Fruit fly (Drosophila melanogaster): ENCODE results near the gene CG11409.

CG11409 gene

DNA sequence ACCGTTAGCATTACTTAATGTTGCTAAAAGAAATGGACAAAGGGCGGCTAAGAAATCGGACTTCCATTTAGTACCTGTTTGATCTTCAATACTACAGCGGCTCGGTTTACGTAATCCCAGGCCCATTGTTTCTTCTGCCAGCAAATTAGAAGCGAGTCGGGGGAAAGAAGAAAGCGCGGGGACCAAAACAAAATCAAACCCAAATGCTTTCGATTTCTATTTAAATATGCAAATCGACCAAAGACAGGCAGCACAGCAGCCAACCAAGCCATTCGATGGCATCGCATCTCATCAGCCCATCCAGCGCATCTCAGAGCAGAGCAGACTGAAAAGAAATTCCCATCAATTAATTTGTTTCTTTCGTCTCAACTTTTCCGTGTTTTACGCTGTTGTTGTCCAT, 28.9 kb downstream of the CG11409 start:
- no peak for TF ChIP-seq ttk (optimal IDR thresholded peaks at IDR 0.05)
- TF ChIP-seq Myc (optimal IDR thresholded peaks at IDR 0.05) = no peak
- no peak for TF ChIP-seq Sin3A (optimal IDR thresholded peaks at IDR 0.05)
- no peak for TF ChIP-seq insv (optimal IDR thresholded peaks at IDR 0.05)
- no peak for TF ChIP-seq h (optimal IDR thresholded peaks at IDR 0.05)
- no peak for TF ChIP-seq psq (optimal IDR thresholded peaks at IDR 0.05)

DNA sequence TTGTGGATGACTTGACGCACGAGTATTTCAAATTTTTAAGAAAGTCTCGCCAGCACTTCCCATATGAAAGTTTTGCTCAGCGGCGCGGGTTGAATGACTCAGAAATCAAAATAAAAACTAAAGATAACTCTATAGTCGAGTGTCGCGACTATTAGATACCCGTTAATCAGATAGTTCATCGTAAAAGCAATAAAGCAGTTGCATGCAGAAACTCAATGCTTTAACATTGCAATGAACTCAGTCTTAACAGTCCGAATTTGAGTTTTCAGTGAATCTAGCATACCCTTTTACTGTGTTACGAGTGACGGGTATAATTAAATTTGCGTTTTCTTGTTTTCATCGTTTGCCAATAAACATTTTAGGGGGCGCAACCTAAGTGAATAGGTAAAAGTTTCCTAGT, 30.2 kb downstream of the CG11409 start:
- TF ChIP-seq ttk (optimal IDR thresholded peaks at IDR 0.05) = no peak
- no peak for TF ChIP-seq h (optimal IDR thresholded peaks at IDR 0.05)
- no peak for TF ChIP-seq Sin3A (optimal IDR thresholded peaks at IDR 0.05)
- no peak for TF ChIP-seq insv (optimal IDR thresholded peaks at IDR 0.05)
- TF ChIP-seq Myc (optimal IDR thresholded peaks at IDR 0.05) = no peak
- no peak for TF ChIP-seq psq (optimal IDR thresholded peaks at IDR 0.05)

DNA sequence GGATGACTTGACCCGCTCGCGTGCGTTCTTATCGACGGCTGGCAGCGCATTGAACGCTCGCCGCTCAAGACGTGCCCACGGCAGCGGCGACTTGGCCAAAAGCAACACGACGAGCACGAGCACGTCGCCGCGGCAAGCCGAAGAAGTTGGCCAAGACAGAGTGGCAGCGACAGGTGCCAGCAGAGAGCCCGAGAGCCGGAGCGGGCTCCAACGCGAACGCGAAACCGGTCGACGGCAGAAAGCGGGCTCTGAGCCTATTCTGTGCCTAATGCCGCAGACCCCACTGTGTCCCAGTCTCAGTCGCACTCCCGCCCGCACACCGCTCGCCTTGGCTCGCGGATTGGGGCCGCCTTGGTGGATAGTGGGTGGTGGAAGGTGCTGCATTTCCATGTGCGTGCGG, 32.9 kb downstream of the CG11409 start:
- no peak for TF ChIP-seq Sin3A (optimal IDR thresholded peaks at IDR 0.05)
- TF ChIP-seq h (optimal IDR thresholded peaks at IDR 0.05) = no peak
- no peak for TF ChIP-seq psq (optimal IDR thresholded peaks at IDR 0.05)
- no peak for TF ChIP-seq insv (optimal IDR thresholded peaks at IDR 0.05)
- TF ChIP-seq Myc (optimal IDR thresholded peaks at IDR 0.05) = no peak

DNA sequence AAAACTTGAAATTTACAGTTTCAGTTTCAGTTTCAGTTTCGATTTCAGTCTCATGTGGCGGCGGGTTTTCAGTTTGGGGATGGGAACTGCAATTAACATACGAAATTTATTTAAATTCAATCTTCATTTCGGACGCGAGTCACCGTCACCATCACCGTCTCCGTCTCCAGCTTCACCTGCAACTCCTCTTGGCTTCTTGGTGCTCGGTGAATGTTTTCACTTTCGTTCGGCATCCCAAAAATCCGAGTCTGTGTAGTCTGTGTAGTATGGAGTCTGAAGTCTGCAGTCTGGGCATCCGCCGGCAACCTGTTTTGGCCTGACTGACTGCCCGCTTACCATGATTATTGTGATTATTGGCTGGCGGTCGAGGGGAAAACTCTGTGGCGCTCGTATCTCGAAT, 37.4 kb downstream of the CG11409 start:
- TF ChIP-seq Myc (optimal IDR thresholded peaks at IDR 0.05) (no peak), h (optimal IDR thresholded peaks at IDR 0.05) (no peak), ttk (optimal IDR thresholded peaks at IDR 0.05) (no peak), Sin3A (optimal IDR thresholded peaks at IDR 0.05) (no peak), psq (optimal IDR thresholded peaks at IDR 0.05) (no peak), insv (optimal IDR thresholded peaks at IDR 0.05) (no peak)

DNA sequence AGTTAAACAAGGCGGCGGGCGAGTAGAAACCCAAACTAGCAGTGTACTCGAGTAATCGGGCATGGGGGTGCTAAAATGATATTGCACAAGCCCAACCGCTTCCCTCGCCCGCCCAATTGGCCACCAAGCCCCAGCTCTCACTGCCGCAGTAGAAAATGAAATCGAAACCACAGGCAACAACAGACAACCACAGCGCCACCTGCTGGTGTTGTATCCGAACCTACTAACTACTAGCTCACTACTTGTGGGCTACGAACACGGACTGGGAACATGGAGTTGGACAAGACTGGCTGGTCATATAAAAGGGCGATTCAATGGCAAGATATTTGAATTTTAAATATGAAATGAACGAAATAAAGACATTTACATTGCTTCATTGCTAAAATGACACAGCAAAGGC, 41.5 kb downstream of the CG11409 start:
- TF ChIP-seq psq (optimal IDR thresholded peaks at IDR 0.05) = no peak
- TF ChIP-seq h (optimal IDR thresholded peaks at IDR 0.05) = no peak
- TF ChIP-seq insv (optimal IDR thresholded peaks at IDR 0.05) = no peak
- TF ChIP-seq Myc (optimal IDR thresholded peaks at IDR 0.05) = no peak
- no peak for TF ChIP-seq ttk (optimal IDR thresholded peaks at IDR 0.05)
- TF ChIP-seq Sin3A (optimal IDR thresholded peaks at IDR 0.05) = no peak

DNA sequence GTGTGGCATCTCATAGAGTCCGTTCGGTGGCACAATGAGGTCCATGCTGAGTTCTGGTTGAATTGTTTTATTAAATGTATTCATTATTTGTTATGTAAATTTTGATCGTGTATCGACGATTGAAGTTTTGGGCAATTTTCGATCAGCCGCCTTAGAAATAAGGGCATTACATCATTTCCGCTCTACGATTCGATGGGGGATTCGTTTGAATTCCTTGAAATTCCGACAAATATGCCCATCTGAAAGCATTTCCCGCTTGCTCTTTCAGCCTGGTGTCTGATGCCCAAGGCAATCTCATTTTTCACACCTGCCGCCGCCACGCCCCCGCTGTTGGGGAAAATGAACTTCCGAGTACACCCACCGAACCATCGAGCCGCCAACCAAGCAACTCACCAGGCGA, 43.1 kb downstream of the CG11409 start, which contains the start of gene CG32811:
CG32811 (minus strand) TSS at position 101 of the 400 bp plus-strand sequence.
- no peak for TF ChIP-seq ttk (optimal IDR thresholded peaks at IDR 0.05)
- TF ChIP-seq h (optimal IDR thresholded peaks at IDR 0.05) = no peak
- TF ChIP-seq Sin3A (optimal IDR thresholded peaks at IDR 0.05) = no peak
- no peak for TF ChIP-seq Myc (optimal IDR thresholded peaks at IDR 0.05)
- no peak for TF ChIP-seq insv (optimal IDR thresholded peaks at IDR 0.05)
- no peak for TF ChIP-seq psq (optimal IDR thresholded peaks at IDR 0.05)

DNA sequence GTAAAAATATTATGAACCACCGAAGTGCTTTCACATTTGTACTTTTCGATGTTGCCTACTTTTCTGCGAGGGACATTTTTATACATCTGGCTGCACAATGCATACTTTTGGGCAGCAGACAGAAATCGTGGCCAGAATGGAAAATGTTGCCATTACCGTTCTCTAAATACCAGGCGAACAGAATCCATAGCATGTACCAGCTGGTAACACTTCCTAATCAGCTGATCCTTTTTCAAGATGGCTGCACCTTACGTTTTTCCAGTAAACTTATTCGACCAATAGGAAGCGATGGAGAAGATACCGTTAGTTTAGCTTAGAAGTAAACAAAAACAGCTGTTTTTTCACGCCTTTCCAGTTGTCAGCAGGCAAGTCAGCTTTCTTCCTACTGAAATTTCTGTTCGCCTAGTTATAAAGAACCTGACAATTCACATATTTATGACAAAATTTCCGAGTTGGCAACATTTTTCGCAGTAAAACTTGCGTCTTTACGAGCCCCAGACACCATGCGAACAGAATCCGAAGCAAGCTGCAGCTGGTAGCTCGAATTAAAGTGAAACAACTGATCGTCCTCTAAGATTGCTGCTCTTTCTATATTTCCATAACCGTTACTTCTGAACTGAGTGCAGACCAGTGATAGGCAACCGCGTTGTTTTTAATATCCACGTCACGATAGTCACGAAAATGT, 52.3 kb downstream of the CG11409 start:
- no peak for TF ChIP-seq Sin3A (optimal IDR thresholded peaks at IDR 0.05)
- TF ChIP-seq ttk (optimal IDR thresholded peaks at IDR 0.05) = no peak
- TF ChIP-seq psq (optimal IDR thresholded peaks at IDR 0.05) = no peak
- TF ChIP-seq Myc (optimal IDR thresholded peaks at IDR 0.05) = no peak
- TF ChIP-seq h (optimal IDR thresholded peaks at IDR 0.05) = no peak
- TF ChIP-seq insv (optimal IDR thresholded peaks at IDR 0.05) = no peak

DNA sequence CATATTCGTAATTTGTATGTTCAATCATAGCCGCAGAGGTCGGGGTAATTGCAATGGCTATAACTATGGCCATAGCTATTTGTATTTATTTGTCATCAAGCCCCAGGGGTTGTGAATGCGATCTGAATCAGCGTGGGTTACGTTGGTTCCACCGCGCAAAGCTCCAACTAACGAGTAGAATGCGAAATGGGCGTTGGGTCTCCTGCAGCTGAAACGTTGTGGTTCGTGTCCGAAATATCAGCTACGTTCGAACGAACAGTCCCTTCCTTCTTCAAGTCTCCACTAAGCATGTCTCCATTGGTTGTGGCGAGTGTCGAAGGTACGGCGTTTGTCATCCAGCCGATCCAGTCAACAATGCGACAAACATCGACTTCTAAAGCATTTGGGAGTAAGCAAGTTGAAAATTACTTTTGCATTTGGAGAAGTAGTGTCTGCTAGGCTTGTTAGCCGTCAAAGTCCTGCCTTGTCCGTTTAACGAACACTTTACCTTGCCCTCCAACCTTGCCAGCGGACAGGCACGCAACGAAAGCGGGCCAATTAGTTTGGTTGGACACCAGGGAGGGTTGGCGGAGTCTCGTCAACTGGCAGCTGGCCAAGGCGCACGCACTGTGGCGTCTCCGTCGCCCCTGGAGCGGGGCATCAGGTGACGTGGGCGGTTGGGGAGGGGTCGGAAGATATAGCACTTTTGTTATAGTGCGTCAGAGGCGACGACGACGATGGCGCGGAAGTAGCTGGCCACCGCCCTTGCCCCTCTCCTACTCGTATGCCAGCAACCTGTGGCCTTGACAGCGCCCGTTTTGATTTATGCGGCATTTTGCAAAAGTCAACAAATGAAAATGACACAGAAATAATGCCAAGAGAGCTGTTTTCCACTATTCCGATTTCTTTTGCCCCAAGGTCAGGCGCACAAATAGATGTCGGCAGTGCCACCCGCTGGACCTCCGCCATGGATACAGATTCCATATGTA, 54.2 kb downstream of the CG11409 start, which contains the start of gene CG32812:
CG32812 (plus strand) TSS at position 423 of the 968 bp plus-strand sequence.
- TF ChIP-seq h (optimal IDR thresholded peaks at IDR 0.05) = no peak
- no peak for TF ChIP-seq psq (optimal IDR thresholded peaks at IDR 0.05)
- TF ChIP-seq Myc (optimal IDR thresholded peaks at IDR 0.05) = no peak
- no peak for TF ChIP-seq ttk (optimal IDR thresholded peaks at IDR 0.05)
- TF ChIP-seq Sin3A (optimal IDR thresholded peaks at IDR 0.05) = no peak
- no peak for TF ChIP-seq insv (optimal IDR thresholded peaks at IDR 0.05)

DNA sequence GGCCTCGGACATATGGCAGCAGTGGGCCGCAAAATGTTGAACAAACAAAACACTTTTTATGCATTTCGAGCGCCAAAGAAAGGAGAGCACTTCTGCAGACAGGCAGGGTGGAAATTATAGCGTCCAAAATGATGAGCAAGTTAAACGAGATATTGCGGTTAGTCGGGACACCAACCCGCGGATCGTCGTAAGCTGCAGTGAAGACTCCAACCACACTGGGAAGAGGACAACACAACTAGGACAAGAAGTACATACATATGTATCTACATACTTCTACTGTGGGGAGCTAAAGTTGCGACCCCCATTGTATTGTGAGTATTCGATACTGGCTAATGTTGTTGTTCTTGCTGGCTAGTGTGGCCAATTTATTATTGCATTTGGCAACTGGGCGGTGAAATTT, 55.3 kb downstream of the CG11409 start:
- TF ChIP-seq insv (optimal IDR thresholded peaks at IDR 0.05) (no peak), psq (optimal IDR thresholded peaks at IDR 0.05) (no peak), Sin3A (optimal IDR thresholded peaks at IDR 0.05) (no peak), Myc (optimal IDR thresholded peaks at IDR 0.05) (no peak), ttk (optimal IDR thresholded peaks at IDR 0.05) (no peak), h (optimal IDR thresholded peaks at IDR 0.05) (no peak)

DNA sequence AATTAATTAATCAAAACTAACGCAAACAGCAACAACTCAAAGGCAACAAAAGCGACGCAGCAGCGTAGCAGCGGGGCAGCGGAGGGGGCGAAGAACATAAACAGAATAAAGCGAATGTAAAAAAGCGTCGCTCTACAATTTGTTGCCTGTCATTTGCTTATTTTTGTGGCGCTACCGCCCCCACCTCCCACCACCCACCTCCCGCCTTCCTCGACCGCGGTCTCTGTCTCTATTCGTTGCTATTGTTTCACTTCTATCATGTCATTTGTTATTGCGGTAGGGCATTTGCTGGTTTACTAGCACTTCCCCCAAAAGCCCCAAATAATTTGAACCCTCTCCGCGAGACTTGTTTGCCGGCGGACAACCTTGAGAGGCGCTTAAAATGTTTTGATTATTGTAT, 56.1 kb downstream of the CG11409 start:
- no peak for TF ChIP-seq insv (optimal IDR thresholded peaks at IDR 0.05)
- TF ChIP-seq Myc (optimal IDR thresholded peaks at IDR 0.05) = no peak
- TF ChIP-seq psq (optimal IDR thresholded peaks at IDR 0.05) = no peak
- no peak for TF ChIP-seq Sin3A (optimal IDR thresholded peaks at IDR 0.05)
- TF ChIP-seq ttk (optimal IDR thresholded peaks at IDR 0.05) = no peak
- no peak for TF ChIP-seq h (optimal IDR thresholded peaks at IDR 0.05)

DNA sequence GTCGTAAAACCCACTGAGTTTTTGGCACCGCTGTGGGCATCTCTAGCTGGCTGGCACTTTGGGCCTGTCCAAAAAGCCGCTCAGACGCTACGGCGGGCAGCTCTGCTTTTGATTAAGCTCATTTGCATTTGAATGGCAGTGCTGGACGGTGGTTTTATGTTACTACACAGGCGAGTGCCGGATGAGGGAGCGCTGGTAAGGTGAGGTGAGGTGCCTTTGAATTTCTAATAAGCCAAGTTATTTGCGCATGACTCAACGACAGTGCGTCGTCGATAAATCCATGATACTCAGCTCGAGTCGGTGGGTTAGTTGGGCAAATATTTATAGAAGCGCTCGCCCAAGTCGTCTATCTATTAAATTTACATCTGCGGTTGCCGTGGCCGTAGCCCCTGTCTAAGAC, 57.1 kb downstream of the CG11409 start:
- TF ChIP-seq insv (optimal IDR thresholded peaks at IDR 0.05) (no peak), h (optimal IDR thresholded peaks at IDR 0.05) (no peak), psq (optimal IDR thresholded peaks at IDR 0.05) (no peak), Sin3A (optimal IDR thresholded peaks at IDR 0.05) (no peak), Myc (optimal IDR thresholded peaks at IDR 0.05) (no peak), ttk (optimal IDR thresholded peaks at IDR 0.05) (no peak)

All from Kc167 (cell line).